Fruit fly (Drosophila melanogaster) whole organism, pupa: ENCODE data around the gene Jwa.

Experiments
- CG10348 ChIP-seq: fragments of 200-800 bp; sonication (Bioruptor generic); IDR thresholded peaks from 2 replicates; pipeline ENCODE4 v1.3.6; 2022; ENCODE audit warnings: missing biosample characterization, missing genetic modification characterization
- CG12605 ChIP-seq: fragments of 200-800 bp; sonication (Bioruptor generic); IDR thresholded peaks from 2 replicates; pipeline ENCODE4 v1.3.6; 2022; ENCODE audit warnings: missing biosample characterization, missing genetic modification characterization
- CG13204 ChIP-seq: fragments of 200-800 bp; sonication (Bioruptor generic); optimal IDR thresholded peaks from 2 replicates; lab custom pipeline; 2018; ENCODE audit warnings: missing biosample characterization, mild to moderate bottlenecking, missing genetic modification characterization, moderate library complexity
- CG14655 ChIP-seq: fragments of 200-800 bp; sonication (Bioruptor generic); optimal IDR thresholded peaks from 3 replicates; lab custom pipeline; 2017; ENCODE audit warnings: mild to moderate bottlenecking, missing biosample characterization, missing genetic modification reagents, missing genetic modification characterization
- CG15710 ChIP-seq: fragments of 200-800 bp; sonication (Bioruptor generic); optimal IDR thresholded peaks from 2 replicates; lab custom pipeline; 2018; ENCODE audit warnings: missing biosample characterization, mild to moderate bottlenecking, missing genetic modification characterization, moderate library complexity
- CG17806 ChIP-seq: fragments of 200-800 bp; sonication (Bioruptor generic); optimal IDR thresholded peaks from 2 replicates; lab custom pipeline; 2018; ENCODE audit warnings: missing biosample characterization, mild to moderate bottlenecking, missing genetic modification characterization, moderate library complexity
- CG32121 ChIP-seq: fragments of 200-800 bp; sonication (Bioruptor generic); IDR thresholded peaks from 2 replicates; pipeline ENCODE4 v1.3.6; 2022; ENCODE audit warnings: missing biosample characterization, missing genetic modification characterization
- CG34367 ChIP-seq: fragments of 200-800 bp; sonication (Bioruptor generic); optimal IDR thresholded peaks from 2 replicates; lab custom pipeline; 2018; ENCODE audit warnings: missing biosample characterization, mild to moderate bottlenecking, missing genetic modification characterization
- CG4496 ChIP-seq: fragments of 200-800 bp; sonication (Bioruptor generic); IDR thresholded peaks from 3 replicates; pipeline ENCODE4 v1.3.6; 2022; ENCODE audit warnings: missing biosample characterization, missing genetic modification characterization
- CG8159 ChIP-seq: fragments of 200-800 bp; sonication (Bioruptor generic); optimal IDR thresholded peaks from 3 replicates; lab custom pipeline; 2018; ENCODE audit warnings: missing biosample characterization, mild to moderate bottlenecking, missing genetic modification characterization, moderate library complexity
- CG8301 ChIP-seq: fragments of 200-800 bp; sonication (Bioruptor generic); optimal IDR thresholded peaks from 2 replicates; lab custom pipeline; 2018; ENCODE audit warnings: missing biosample characterization, mild to moderate bottlenecking, missing genetic modification characterization
- CG9948 ChIP-seq: fragments of 200-800 bp; sonication (Bioruptor generic); optimal IDR thresholded peaks from 2 replicates; lab custom pipeline; 2018; ENCODE audit warnings: missing biosample characterization, mild to moderate bottlenecking, missing genetic modification characterization, moderate library complexity
- D1 ChIP-seq: fragments of 200-800 bp; sonication (Bioruptor generic); optimal IDR thresholded peaks from 2 replicates; lab custom pipeline; 2018; ENCODE audit warnings: missing biosample characterization, mild to moderate bottlenecking, missing genetic modification characterization, moderate library complexity
- EcR ChIP-seq: fragments of 200-800 bp; sonication (Bioruptor generic); optimal IDR thresholded peaks from 3 replicates; lab custom pipeline; 2019; ENCODE audit warnings: missing biosample characterization, missing genetic modification characterization, mild to moderate bottlenecking, moderate library complexity, missing genetic modification reagents
- Ets98B ChIP-seq: fragments of 200-800 bp; sonication (Bioruptor generic); IDR thresholded peaks from 2 replicates; pipeline ENCODE4 v1.3.6; 2022; ENCODE audit warnings: missing biosample characterization, missing genetic modification characterization
- Pif1A ChIP-seq: fragments of 200-800 bp; sonication (Bioruptor generic); optimal IDR thresholded peaks from 3 replicates; lab custom pipeline; 2016; ENCODE audit warnings: missing biosample characterization, missing genetic modification characterization
- Pif1B ChIP-seq: fragments of 200-800 bp; sonication (Bioruptor generic); optimal IDR thresholded peaks from 3 replicates; lab custom pipeline; 2016; ENCODE audit warnings: missing biosample characterization, missing genetic modification characterization
- Snoo ChIP-seq: fragments of 200-800 bp; sonication (Bioruptor generic); optimal IDR thresholded peaks from 3 replicates; lab custom pipeline; 2017; ENCODE audit warnings: missing biosample characterization, mild to moderate bottlenecking, missing genetic modification characterization, inconsistent platforms
- fd96Ca ChIP-seq: fragments of 200-800 bp; sonication (Bioruptor generic); IDR thresholded peaks from 3 replicates; pipeline ENCODE4 v1.3.6; 2022; ENCODE audit warnings: missing biosample characterization, missing genetic modification characterization
- gl ChIP-seq: fragments of 200-800 bp; sonication (Bioruptor generic); optimal IDR thresholded peaks from 2 replicates; lab custom pipeline; 2018; ENCODE audit warnings: missing biosample characterization, mild to moderate bottlenecking, missing genetic modification characterization
- rn ChIP-seq: fragments of 200-800 bp; sonication (Bioruptor generic); IDR thresholded peaks from 2 replicates; pipeline ENCODE4 v1.3.6; 2022; ENCODE audit warnings: missing biosample characterization, missing genetic modification characterization

The Jwa gene

DNA sequence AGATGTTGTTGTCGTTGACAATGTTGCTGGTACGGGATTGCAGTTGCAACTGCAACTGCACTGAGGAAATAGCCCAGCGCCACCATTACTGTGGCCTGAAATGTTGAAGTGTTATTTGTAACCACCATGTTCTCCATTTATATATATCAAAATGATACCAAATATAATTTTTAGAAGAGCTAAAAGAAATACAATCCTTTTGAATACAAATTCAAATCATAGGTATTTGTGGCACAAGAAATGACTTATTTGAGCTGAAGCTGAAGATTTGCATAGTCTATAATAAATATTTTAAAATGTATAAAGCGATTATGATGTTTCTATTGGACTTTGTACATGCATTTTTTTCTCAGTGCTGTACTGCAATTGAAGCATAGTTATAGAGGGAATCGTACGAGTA is 14.1 kb upstream of the Jwa start:
- no peak for TF ChIP-seq CG14655 (GFP tag; lab: Kevin White, UChicago)
- no peak for TF ChIP-seq CG15710
- no peak for TF ChIP-seq gl
- no peak for TF ChIP-seq CG32121 (GFP tag; lab: Robert Waterston, UW)
- TF ChIP-seq CG8159 (tag; lab: Kevin White, UChicago) = no peak
- no peak for TF ChIP-seq D1 (tag; lab: Kevin White, UChicago)
- TF ChIP-seq EcR (GFP tag; lab: Kevin White, UChicago) = no peak
- no peak for TF ChIP-seq fd96Ca
- no peak for TF ChIP-seq CG13204 (GFP tag; lab: Kevin White, UChicago)
- no peak for TF ChIP-seq Pif1A (GFP tag; lab: Kevin White, UChicago)
- no peak for TF ChIP-seq CG10348 (GFP tag; lab: Robert Waterston, UW)
- TF ChIP-seq rn (GFP tag; lab: Robert Waterston, UW) = no peak
- TF ChIP-seq Pif1B (GFP tag; lab: Kevin White, UChicago) = no peak
- no peak for TF ChIP-seq Snoo (tag; lab: Kevin White, UChicago)
- TF ChIP-seq CG12605 (GFP tag; lab: Robert Waterston, UW) = no peak
- no peak for TF ChIP-seq CG8301 (tag; lab: Kevin White, UChicago)
- TF ChIP-seq CG9948 = no peak
- TF ChIP-seq Ets98B = no peak
- no peak for TF ChIP-seq CG4496 (GFP tag; lab: Robert Waterston, UW)

DNA sequence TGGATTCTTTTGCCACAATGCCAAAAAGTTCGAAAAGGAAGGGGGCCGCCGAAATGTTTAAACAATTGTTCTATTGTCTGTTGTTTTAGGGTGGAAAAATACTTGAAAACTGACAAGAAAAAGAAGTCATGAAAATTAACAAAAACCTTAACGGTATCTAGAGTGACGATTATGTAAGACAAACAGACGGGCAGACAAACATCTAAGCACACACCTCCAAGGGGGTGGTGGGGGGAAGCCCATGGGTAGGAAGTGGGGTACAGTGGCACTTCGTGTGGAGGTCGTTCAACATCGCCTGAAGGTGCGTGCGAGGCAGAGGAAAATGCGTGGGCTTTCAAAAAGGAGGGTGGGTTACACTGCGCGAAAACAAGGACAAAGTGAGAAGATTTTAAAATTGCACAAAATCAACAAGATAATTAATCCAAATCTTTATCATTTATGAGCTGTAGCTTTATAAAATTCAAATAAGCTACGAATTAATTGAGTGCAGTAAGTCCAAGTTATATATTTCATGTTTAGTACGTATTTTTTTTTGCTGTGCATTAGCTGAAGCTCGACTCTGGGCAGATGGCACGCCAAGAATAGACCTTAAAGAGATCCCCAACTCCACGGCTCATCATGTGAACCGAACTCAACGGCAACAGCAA is 12.0 kb upstream of the Jwa start:
- TF ChIP-seq Pif1B (GFP tag; lab: Kevin White, UChicago) (no peak), CG4496 (GFP tag; lab: Robert Waterston, UW) (peak; percentile 38; the same call in 1 of the 3 replicates), CG8301 (tag; lab: Kevin White, UChicago) (peak; percentile 39), CG15710 (peak; percentile 19), gl (no peak), EcR (GFP tag; lab: Kevin White, UChicago) (no peak), CG17806 (peak; percentile 60), CG13204 (GFP tag; lab: Kevin White, UChicago) (no peak), Ets98B (no peak), CG8159 (tag; lab: Kevin White, UChicago) (peak; percentile 39), D1 (tag; lab: Kevin White, UChicago) (no peak), CG10348 (GFP tag; lab: Robert Waterston, UW) (no peak), CG12605 (GFP tag; lab: Robert Waterston, UW) (no peak), rn (GFP tag; lab: Robert Waterston, UW) (no peak), CG9948 (peak; percentile 47), CG34367 (tag; lab: Kevin White, UChicago) (no peak), Pif1A (GFP tag; lab: Kevin White, UChicago) (no peak), Snoo (tag; lab: Kevin White, UChicago) (no peak), CG32121 (GFP tag; lab: Robert Waterston, UW) (no peak), CG14655 (GFP tag; lab: Kevin White, UChicago) (no peak), fd96Ca (no peak; the same call in 2 of the 3 replicates)
- TF ChIP-seq, all 21 proteins: peak for 6

DNA sequence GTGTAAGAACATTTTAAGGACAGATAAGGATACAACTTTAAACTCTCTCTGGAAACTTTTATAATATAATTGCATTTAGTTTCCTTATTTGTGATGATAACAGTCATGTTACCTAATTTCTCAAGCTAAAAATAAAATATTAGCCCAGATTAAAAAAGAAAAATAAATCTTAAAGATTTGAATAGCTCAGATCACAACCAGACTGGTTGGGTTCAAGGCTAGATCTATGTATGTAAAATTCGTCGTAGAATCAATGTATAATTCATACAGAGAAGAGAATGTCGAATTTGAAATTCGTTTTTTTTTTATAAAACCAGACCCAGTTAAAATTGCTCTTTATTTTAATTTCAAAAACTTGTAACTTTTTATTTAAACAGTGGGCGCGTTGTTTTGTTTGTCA is 8.6 kb upstream of the Jwa start:
- TF ChIP-seq CG34367 (tag; lab: Kevin White, UChicago) (no peak), Ets98B (no peak)

DNA sequence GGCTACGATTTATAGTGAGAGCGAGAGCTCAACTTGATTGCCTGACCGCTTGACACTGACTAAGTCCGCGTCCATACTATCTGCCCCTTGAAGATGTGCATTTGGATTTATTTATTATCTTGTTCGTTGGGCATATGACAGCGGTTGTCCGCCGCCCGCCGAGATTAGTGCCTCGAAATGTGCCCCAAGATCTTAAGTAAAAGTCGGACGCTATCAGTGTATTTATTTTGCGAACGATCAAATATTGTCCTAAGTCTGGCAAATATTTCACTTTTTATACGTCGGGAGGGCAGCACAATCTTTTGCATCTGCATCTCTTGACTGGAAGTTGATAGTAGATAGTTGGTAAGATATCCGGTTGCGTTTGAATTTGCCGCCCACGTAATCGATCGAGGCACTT is 8.2 kb upstream of the Jwa start, which contains the start of gene Irk3:
Irk3 (minus strand) TSS at position 63 of the 400 bp plus-strand sequence.
- TF ChIP-seq Pif1A (GFP tag; lab: Kevin White, UChicago) = no peak
- no peak for TF ChIP-seq CG8159 (tag; lab: Kevin White, UChicago)
- TF ChIP-seq CG34367 (tag; lab: Kevin White, UChicago) = no peak
- TF ChIP-seq CG17806 = no peak
- TF ChIP-seq EcR (GFP tag; lab: Kevin White, UChicago) = no peak
- no peak for TF ChIP-seq CG10348 (GFP tag; lab: Robert Waterston, UW)
- TF ChIP-seq CG8301 (tag; lab: Kevin White, UChicago) = no peak
- TF ChIP-seq Ets98B = no peak
- TF ChIP-seq CG12605 (GFP tag; lab: Robert Waterston, UW) = no peak
- TF ChIP-seq D1 (tag; lab: Kevin White, UChicago) = no peak
- no peak for TF ChIP-seq gl
- TF ChIP-seq Pif1B (GFP tag; lab: Kevin White, UChicago) = no peak
- TF ChIP-seq CG15710 = no peak
- TF ChIP-seq CG32121 (GFP tag; lab: Robert Waterston, UW) = no peak
- TF ChIP-seq rn (GFP tag; lab: Robert Waterston, UW) = no peak
- no peak for TF ChIP-seq CG4496 (GFP tag; lab: Robert Waterston, UW)
- no peak for TF ChIP-seq CG9948

DNA sequence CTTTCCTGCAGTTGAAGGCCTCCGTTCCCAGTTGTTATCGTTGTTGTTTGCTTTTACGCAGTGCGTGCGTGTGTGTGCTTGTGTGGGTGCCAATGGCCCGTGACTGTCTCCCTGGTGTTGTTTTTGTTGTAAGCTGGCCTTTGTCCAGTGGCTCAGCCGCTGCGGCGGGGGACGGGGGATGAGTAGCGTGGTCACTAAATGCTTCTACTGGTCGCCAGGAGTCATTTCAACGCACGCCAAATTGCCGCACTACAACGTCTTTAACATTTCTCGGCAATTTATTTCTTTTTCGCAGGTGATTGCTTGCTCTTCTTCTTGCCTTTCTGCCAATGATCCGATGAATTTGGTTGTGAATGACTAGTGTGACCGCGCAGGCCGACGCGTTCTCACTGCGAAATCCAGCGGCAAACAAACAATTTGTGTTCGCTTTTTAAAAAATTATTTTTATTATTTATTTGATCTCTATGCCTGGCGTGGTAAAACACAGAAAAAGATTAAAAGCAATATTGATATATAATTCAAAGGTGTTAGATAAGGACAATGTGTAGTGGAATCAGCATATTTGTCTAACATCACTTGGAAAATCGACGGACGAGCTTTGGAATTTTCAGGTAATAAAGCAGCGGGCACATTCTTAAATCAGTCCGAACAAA is 2.9 kb upstream of the Jwa start, which contains the start of the genes Faf2 and Grip71:
Faf2 (minus strand) TSS at position 450 of the 653 bp plus-strand sequence.
Grip71 (plus strand) TSS at position 608 of the 653 bp plus-strand sequence.
- TF ChIP-seq gl (peak; percentile 14), CG12605 (GFP tag; lab: Robert Waterston, UW) (peak; percentile 80), D1 (tag; lab: Kevin White, UChicago) (no peak), CG13204 (GFP tag; lab: Kevin White, UChicago) (no peak), Snoo (tag; lab: Kevin White, UChicago) (peak; percentile 71), CG17806 (peak; percentile 84), CG34367 (tag; lab: Kevin White, UChicago) (peak; percentile 76), CG8159 (tag; lab: Kevin White, UChicago) (peak; percentile 85), Pif1A (GFP tag; lab: Kevin White, UChicago) (peak; percentile 83), CG10348 (GFP tag; lab: Robert Waterston, UW) (peak; percentile 96), Pif1B (GFP tag; lab: Kevin White, UChicago) (peak; percentile 69), CG15710 (peak; percentile 83), CG4496 (GFP tag; lab: Robert Waterston, UW) (peak; percentile 91), EcR (GFP tag; lab: Kevin White, UChicago) (peak; percentile 87), CG8301 (tag; lab: Kevin White, UChicago) (peak; percentile 77), CG32121 (GFP tag; lab: Robert Waterston, UW) (peak; percentile 89), rn (GFP tag; lab: Robert Waterston, UW) (peak; percentile 89), Ets98B (peak; percentile 91), CG9948 (peak; percentile 83), CG14655 (GFP tag; lab: Kevin White, UChicago) (peak; percentile 84), fd96Ca (peak; percentile 92)
